Fruit fly (Drosophila melanogaster): ENCODE measurements around the gene CG33158.

DNA sequence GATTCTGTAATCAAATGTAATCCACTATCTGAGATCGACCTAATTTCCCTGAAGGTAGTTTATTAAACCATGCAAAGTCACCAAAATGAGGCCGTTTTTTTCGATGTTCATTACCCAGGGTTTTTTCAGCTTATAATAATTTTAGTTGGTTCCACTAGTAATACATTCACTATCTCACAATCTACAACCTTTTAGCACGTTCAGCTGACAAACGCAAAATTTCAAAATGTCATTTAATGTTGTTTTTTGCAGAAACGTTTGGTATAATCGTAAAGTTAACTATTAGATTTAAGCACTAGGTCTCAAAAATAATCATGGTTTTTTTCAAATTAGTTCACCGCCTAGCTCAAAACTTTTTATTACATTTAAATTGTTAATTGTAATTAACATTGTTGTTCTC is 19.2 kb upstream of the CG33158 start, which contains the start of gene CG44836:
- TF ChIP-seq CG32264 (GFP tag; optimal IDR thresholded peaks at IDR 0.05) = no peak
- TF ChIP-seq tai (GFP tag; optimal IDR thresholded peaks at IDR 0.05) = no peak
- no peak for TF ChIP-seq fru (GFP tag; optimal IDR thresholded peaks at IDR 0.05)
- no peak for TF ChIP-seq sage (GFP tag; optimal IDR thresholded peaks at IDR 0.05)
- no peak for TF ChIP-seq psq (GFP tag; optimal IDR thresholded peaks at IDR 0.05)
- TF ChIP-seq Jra (GFP tag; optimal IDR thresholded peaks at IDR 0.05) = no peak
- no peak for TF ChIP-seq Hnf4 (GFP tag; optimal IDR thresholded peaks at IDR 0.05)
